Fruit fly (Drosophila melanogaster): Measurements from ENCODE around the gene CG9512.
A peak's percentile ranks its signal among the peaks of the same experiment; 100 is the strongest.

Gene CG9512

DNA sequence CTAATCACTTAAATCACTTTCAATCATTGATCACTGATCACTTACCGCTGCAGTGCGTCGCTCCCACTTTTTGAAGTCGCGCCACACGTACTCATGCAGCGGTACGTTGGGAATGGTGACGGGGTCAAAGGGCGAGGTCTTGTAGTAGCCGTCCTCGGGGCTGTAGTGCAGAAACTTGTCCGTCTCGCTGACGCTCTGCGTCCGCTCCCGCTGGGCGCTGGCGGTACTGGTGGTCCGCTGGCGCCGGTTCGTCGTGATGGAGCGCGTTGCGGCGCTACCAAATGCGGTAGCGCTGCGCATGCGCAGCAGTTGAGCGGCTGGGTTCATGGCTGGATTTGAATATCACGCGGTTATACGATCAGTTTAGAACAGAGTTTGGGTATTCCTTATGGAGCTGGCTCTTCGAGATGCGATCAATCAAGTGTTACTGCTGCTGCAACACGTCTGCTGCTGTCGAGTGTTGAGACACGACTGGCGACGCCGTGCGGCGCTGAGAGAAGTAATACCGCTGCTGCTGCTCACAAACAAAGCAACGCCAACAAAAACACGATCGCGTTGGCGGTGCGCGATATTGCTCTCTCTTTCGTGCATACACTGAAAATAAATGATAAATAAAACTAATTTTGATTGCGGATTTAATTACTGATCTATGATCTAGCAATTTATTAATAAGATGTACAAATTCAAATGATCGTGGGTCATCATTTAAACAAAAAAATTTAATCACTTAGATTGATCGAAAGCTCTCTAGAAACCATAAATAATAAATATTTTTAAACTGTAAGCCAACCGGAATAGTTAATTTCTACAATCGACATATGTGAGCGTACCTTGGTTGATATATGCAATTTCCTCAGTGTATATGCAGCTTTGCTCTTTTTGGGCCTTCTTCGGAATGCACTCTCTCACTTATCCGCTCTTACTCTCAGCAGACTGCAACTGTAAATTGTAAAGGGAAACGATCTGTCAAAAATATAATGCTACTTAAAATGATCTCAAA is 45.2 kb upstream of the CG9512 start (continued):
- peak; percentile 88 for TF ChIP-seq pum (GFP tag; optimal IDR thresholded peaks at IDR 0.05)
- TF ChIP-seq ara (GFP tag; IDR thresholded peaks at IDR 0.05), result peak; percentile 91
- no peak for TF ChIP-seq cad (GFP tag; optimal IDR thresholded peaks at IDR 0.05)
- peak; percentile 2 to 55 for TF ChIP-seq Trl (optimal IDR thresholded peaks at IDR 0.05)
- peak; percentile 85 for TF ChIP-seq Trl (GFP tag; optimal IDR thresholded peaks at IDR 0.05)
- TF ChIP-seq CG12659 (GFP tag; optimal IDR thresholded peaks at IDR 0.05), result peak; percentile 94
- TF ChIP-seq CrebB (tag; optimal IDR thresholded peaks at IDR 0.05), result peak; percentile 74
- TF ChIP-seq NC2β (GFP tag; optimal IDR thresholded peaks at IDR 0.05), result peak; percentile 81
- TF ChIP-seq gcm (GFP tag; optimal IDR thresholded peaks at IDR 0.05), result peak; percentile 96
- TF ChIP-seq cas (GFP tag; IDR thresholded peaks at IDR 0.05), result peak; percentile 27; the same call in 1 of the 2 replicates
- TF ChIP-seq bcd (GFP tag; optimal IDR thresholded peaks at IDR 0.05), result peak; percentile 93
- peak; percentile 92 for TF ChIP-seq CG30431 (GFP tag; optimal IDR thresholded peaks at IDR 0.05)
- TF ChIP-seq jing (GFP tag; optimal IDR thresholded peaks at IDR 0.05), result peak; percentile 91
- peak; percentile 36; the same call in 1 of the 2 replicates for TF ChIP-seq Doc2 (GFP tag; IDR thresholded peaks at IDR 0.05)
- peak; percentile 83 for TF ChIP-seq CG12236 (GFP tag; optimal IDR thresholded peaks at IDR 0.05)
- peak; percentile 81 for TF ChIP-seq Aef1 (GFP tag; IDR thresholded peaks at IDR 0.05)
- peak; percentile 41 for TF ChIP-seq CG18011 (GFP tag; optimal IDR thresholded peaks at IDR 0.05)
- TF ChIP-seq gro (GFP tag; optimal IDR thresholded peaks at IDR 0.05), result peak; percentile 46
- peak; percentile 79 for TF ChIP-seq sens-2 (GFP tag; IDR thresholded peaks at IDR 0.05)
- TF ChIP-seq CG14050 (GFP tag; IDR thresholded peaks at IDR 0.05), result peak; percentile 86
- peak; percentile 87 for TF ChIP-seq stc (GFP tag; IDR thresholded peaks at IDR 0.05)
- peak; percentile 85 for TF ChIP-seq CG16863 (GFP tag; optimal IDR thresholded peaks at IDR 0.05)
- peak; percentile 83 for TF ChIP-seq Fer1 (GFP tag; optimal IDR thresholded peaks at IDR 0.05)
- peak; percentile 65 for TF ChIP-seq Hmx (GFP tag; optimal IDR thresholded peaks at IDR 0.05)
- TF ChIP-seq Ets65A (GFP tag), result peak; percentile 92
- peak; percentile 35 for TF ChIP-seq dm (GFP tag; optimal IDR thresholded peaks at IDR 0.05)
- peak; percentile 53 for TF ChIP-seq Fer2 (tag; optimal IDR thresholded peaks at IDR 0.05)
- peak; percentile 73; the same call in 1 of the 2 replicates for TF ChIP-seq dan (GFP tag; IDR thresholded peaks at IDR 0.05)
- no peak for TF ChIP-seq emc (GFP tag; optimal IDR thresholded peaks at IDR 0.05)
- TF ChIP-seq Camta (GFP tag; optimal IDR thresholded peaks at IDR 0.05), result peak; percentile 85
- TF ChIP-seq dysf (GFP tag; IDR thresholded peaks at IDR 0.05), result peak; percentile 91
- peak; percentile 84 for TF ChIP-seq ranshi (GFP tag; IDR thresholded peaks at IDR 0.05)
- TF ChIP-seq nmo (GFP tag; optimal IDR thresholded peaks at IDR 0.05), result peak; percentile 99
- TF ChIP-seq ac (GFP tag; optimal IDR thresholded peaks at IDR 0.05), result peak; percentile 93
- TF ChIP-seq tgo (GFP tag; IDR thresholded peaks at IDR 0.05), result peak; percentile 89
- peak; percentile 54 for TF ChIP-seq Neu2 (GFP tag; optimal IDR thresholded peaks at IDR 0.05; ENCODE audit: borderline replicate concordance)
- TF ChIP-seq HLH3B (GFP tag; IDR thresholded peaks at IDR 0.05), result peak; percentile 91
- no peak; the same call in 2 of the 3 replicates for TF ChIP-seq CG6175 (GFP tag; IDR thresholded peaks at IDR 0.05)
- peak; percentile 83 for TF ChIP-seq CG12942 (GFP tag; optimal IDR thresholded peaks at IDR 0.05)
- no peak for TF ChIP-seq CkIIα-i1 (GFP tag; IDR thresholded peaks at IDR 0.05)
- TF ChIP-seq CG2712 (tag; optimal IDR thresholded peaks at IDR 0.05), result peak; percentile 99
- peak; percentile 84 for TF ChIP-seq Nf-YB (GFP tag; optimal IDR thresholded peaks at IDR 0.05)
- peak; percentile 91 for TF ChIP-seq chn (GFP tag; optimal IDR thresholded peaks at IDR 0.05)
- TF ChIP-seq vfl (GFP tag; optimal IDR thresholded peaks at IDR 0.05), result peak; percentile 37
- peak; percentile 86 for TF ChIP-seq CG5245 (GFP tag; optimal IDR thresholded peaks at IDR 0.05)
- peak; percentile 97 for TF ChIP-seq CG1529 (GFP tag; optimal IDR thresholded peaks at IDR 0.05)
- TF ChIP-seq caup (GFP tag; optimal IDR thresholded peaks at IDR 0.05; ENCODE audit: severe bottlenecking), result peak; percentile 72
- no peak for TF ChIP-seq zen2 (GFP tag; IDR thresholded peaks at IDR 0.05; ENCODE audit: partially characterized antibody)
- peak; percentile 84 for TF ChIP-seq CG18764 (GFP tag; optimal IDR thresholded peaks at IDR 0.05)
